Fruit fly (Drosophila melanogaster) whole organism, pupa: ENCODE results near the gene Lar.
A peak's percentile ranks its signal among the peaks of the same experiment; 100 is the strongest.

Experiments used
- CG10348 ChIP-seq: fragments of 200-800 bp; sonication (Bioruptor generic); IDR thresholded peaks from 2 replicates; pipeline ENCODE4 v1.3.6; 2022; ENCODE audit warnings: missing biosample characterization, missing genetic modification characterization
- CG12605 ChIP-seq: fragments of 200-800 bp; sonication (Bioruptor generic); IDR thresholded peaks from 2 replicates; pipeline ENCODE4 v1.3.6; 2022; ENCODE audit warnings: missing biosample characterization, missing genetic modification characterization
- CG13204 ChIP-seq: fragments of 200-800 bp; sonication (Bioruptor generic); optimal IDR thresholded peaks from 2 replicates; lab custom pipeline; 2018; ENCODE audit warnings: missing biosample characterization, mild to moderate bottlenecking, missing genetic modification characterization, moderate library complexity
- CG14655 ChIP-seq: fragments of 200-800 bp; sonication (Bioruptor generic); optimal IDR thresholded peaks from 3 replicates; lab custom pipeline; 2017; ENCODE audit warnings: mild to moderate bottlenecking, missing biosample characterization, missing genetic modification reagents, missing genetic modification characterization
- CG15710 ChIP-seq: fragments of 200-800 bp; sonication (Bioruptor generic); optimal IDR thresholded peaks from 2 replicates; lab custom pipeline; 2018; ENCODE audit warnings: missing biosample characterization, mild to moderate bottlenecking, missing genetic modification characterization, moderate library complexity
- CG17806 ChIP-seq: fragments of 200-800 bp; sonication (Bioruptor generic); optimal IDR thresholded peaks from 2 replicates; lab custom pipeline; 2018; ENCODE audit warnings: missing biosample characterization, mild to moderate bottlenecking, missing genetic modification characterization, moderate library complexity
- CG32121 ChIP-seq: fragments of 200-800 bp; sonication (Bioruptor generic); IDR thresholded peaks from 2 replicates; pipeline ENCODE4 v1.3.6; 2022; ENCODE audit warnings: missing biosample characterization, missing genetic modification characterization
- CG34367 ChIP-seq: fragments of 200-800 bp; sonication (Bioruptor generic); optimal IDR thresholded peaks from 2 replicates; lab custom pipeline; 2018; ENCODE audit warnings: missing biosample characterization, mild to moderate bottlenecking, missing genetic modification characterization
- CG4496 ChIP-seq: fragments of 200-800 bp; sonication (Bioruptor generic); IDR thresholded peaks from 3 replicates; pipeline ENCODE4 v1.3.6; 2022; ENCODE audit warnings: missing biosample characterization, missing genetic modification characterization
- CG8159 ChIP-seq: fragments of 200-800 bp; sonication (Bioruptor generic); optimal IDR thresholded peaks from 3 replicates; lab custom pipeline; 2018; ENCODE audit warnings: missing biosample characterization, mild to moderate bottlenecking, missing genetic modification characterization, moderate library complexity
- CG8301 ChIP-seq: fragments of 200-800 bp; sonication (Bioruptor generic); optimal IDR thresholded peaks from 2 replicates; lab custom pipeline; 2018; ENCODE audit warnings: missing biosample characterization, mild to moderate bottlenecking, missing genetic modification characterization
- CG9948 ChIP-seq: fragments of 200-800 bp; sonication (Bioruptor generic); optimal IDR thresholded peaks from 2 replicates; lab custom pipeline; 2018; ENCODE audit warnings: missing biosample characterization, mild to moderate bottlenecking, missing genetic modification characterization, moderate library complexity
- D1 ChIP-seq: fragments of 200-800 bp; sonication (Bioruptor generic); optimal IDR thresholded peaks from 2 replicates; lab custom pipeline; 2018; ENCODE audit warnings: missing biosample characterization, mild to moderate bottlenecking, missing genetic modification characterization, moderate library complexity
- EcR ChIP-seq: fragments of 200-800 bp; sonication (Bioruptor generic); optimal IDR thresholded peaks from 3 replicates; lab custom pipeline; 2019; ENCODE audit warnings: missing biosample characterization, missing genetic modification characterization, mild to moderate bottlenecking, moderate library complexity, missing genetic modification reagents
- Ets98B ChIP-seq: fragments of 200-800 bp; sonication (Bioruptor generic); IDR thresholded peaks from 2 replicates; pipeline ENCODE4 v1.3.6; 2022; ENCODE audit warnings: missing biosample characterization, missing genetic modification characterization
- Pif1A ChIP-seq: fragments of 200-800 bp; sonication (Bioruptor generic); optimal IDR thresholded peaks from 3 replicates; lab custom pipeline; 2016; ENCODE audit warnings: missing biosample characterization, missing genetic modification characterization
- Pif1B ChIP-seq: fragments of 200-800 bp; sonication (Bioruptor generic); optimal IDR thresholded peaks from 3 replicates; lab custom pipeline; 2016; ENCODE audit warnings: missing biosample characterization, missing genetic modification characterization
- Snoo ChIP-seq: fragments of 200-800 bp; sonication (Bioruptor generic); optimal IDR thresholded peaks from 3 replicates; lab custom pipeline; 2017; ENCODE audit warnings: missing biosample characterization, mild to moderate bottlenecking, missing genetic modification characterization, inconsistent platforms
- fd96Ca ChIP-seq: fragments of 200-800 bp; sonication (Bioruptor generic); IDR thresholded peaks from 3 replicates; pipeline ENCODE4 v1.3.6; 2022; ENCODE audit warnings: missing biosample characterization, missing genetic modification characterization
- gl ChIP-seq: fragments of 200-800 bp; sonication (Bioruptor generic); optimal IDR thresholded peaks from 2 replicates; lab custom pipeline; 2018; ENCODE audit warnings: missing biosample characterization, mild to moderate bottlenecking, missing genetic modification characterization
- rn ChIP-seq: fragments of 200-800 bp; sonication (Bioruptor generic); IDR thresholded peaks from 2 replicates; pipeline ENCODE4 v1.3.6; 2022; ENCODE audit warnings: missing biosample characterization, missing genetic modification characterization

Gene Lar

DNA sequence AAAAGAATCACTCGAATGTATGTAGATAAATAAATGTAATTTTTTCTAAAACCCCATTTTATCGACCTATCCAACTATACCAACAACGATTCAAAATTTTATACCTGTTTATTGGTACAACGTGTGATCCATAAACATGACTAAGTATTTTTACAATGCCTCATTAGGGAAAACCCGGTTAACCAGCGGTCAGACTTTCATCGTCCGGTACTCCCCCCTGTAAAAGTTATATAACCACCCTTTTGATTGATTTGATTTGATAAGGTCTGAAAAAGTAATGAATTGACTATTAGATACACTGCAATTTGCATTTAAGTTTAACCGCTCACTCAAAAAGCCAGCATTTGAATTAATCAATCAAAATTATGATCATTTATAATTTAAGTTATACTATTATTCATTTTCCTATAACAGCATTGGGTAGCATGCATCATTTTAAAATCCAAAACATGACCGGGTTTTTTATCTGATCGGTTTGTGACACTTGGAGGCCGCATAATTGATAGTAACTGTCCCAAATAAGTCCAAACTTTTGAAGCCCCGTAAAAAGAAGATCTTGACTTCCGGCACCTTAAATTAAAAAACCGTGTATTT is 19.0 kb upstream of the Lar start:
- no peak for TF ChIP-seq CG12605
- no peak for TF ChIP-seq rn (GFP tag; lab: Robert Waterston, UW)
- TF ChIP-seq Snoo (tag; lab: Kevin White, UChicago) = no peak
- TF ChIP-seq CG4496 (GFP tag; lab: Robert Waterston, UW) = no peak
- TF ChIP-seq CG34367 (tag; lab: Kevin White, UChicago) = no peak
- TF ChIP-seq CG32121 (GFP tag; lab: Robert Waterston, UW) = no peak
- no peak for TF ChIP-seq CG13204
- TF ChIP-seq Ets98B (GFP tag; lab: Robert Waterston, UW) = no peak
- no peak for TF ChIP-seq fd96Ca (GFP tag; lab: Robert Waterston, UW)
- no peak for TF ChIP-seq CG9948 (tag; lab: Kevin White, UChicago)
- no peak for TF ChIP-seq CG15710 (tag; lab: Kevin White, UChicago)
- no peak for TF ChIP-seq CG17806 (tag; lab: Kevin White, UChicago)
- TF ChIP-seq CG8301 (tag; lab: Kevin White, UChicago) = no peak

DNA sequence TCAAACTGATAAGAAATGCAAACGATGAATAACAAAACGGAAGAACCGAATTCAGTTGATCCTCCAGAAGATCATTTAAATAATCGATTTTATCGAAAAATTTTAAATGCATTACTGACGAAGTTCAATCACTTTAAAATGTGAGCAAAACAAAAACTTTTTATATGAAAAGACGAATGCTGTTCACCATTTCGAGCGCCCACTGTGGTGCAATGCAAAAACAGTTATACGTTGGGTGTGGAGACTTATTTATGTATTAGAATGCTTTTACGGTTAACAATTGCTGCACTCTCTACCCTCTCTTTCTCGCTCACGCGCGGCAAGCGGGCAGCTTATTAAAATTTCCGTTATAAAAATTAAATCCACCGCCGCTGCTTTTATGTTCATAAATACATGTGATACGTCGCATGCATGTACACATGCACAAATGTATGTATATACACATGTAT is 15.6 kb upstream of the Lar start:
- TF ChIP-seq CG8159 (tag; lab: Kevin White, UChicago) (peak; percentile 25), CG10348 (GFP tag; lab: Robert Waterston, UW) (no peak), CG17806 (tag; lab: Kevin White, UChicago) (no peak), Ets98B (GFP tag; lab: Robert Waterston, UW) (peak; percentile 25), CG32121 (GFP tag; lab: Robert Waterston, UW) (peak; percentile 49), Pif1B (GFP tag; lab: Kevin White, UChicago) (no peak), CG14655 (GFP tag; lab: Kevin White, UChicago) (peak; percentile 61), CG4496 (GFP tag; lab: Robert Waterston, UW) (peak; percentile 81), CG8301 (tag; lab: Kevin White, UChicago) (peak; percentile 37), fd96Ca (GFP tag; lab: Robert Waterston, UW) (0 out of 3 replicates have a peak, but pooled peaks have one; percentile 43), Pif1A (peak; percentile 42), Snoo (tag; lab: Kevin White, UChicago) (peak; percentile 1)

DNA sequence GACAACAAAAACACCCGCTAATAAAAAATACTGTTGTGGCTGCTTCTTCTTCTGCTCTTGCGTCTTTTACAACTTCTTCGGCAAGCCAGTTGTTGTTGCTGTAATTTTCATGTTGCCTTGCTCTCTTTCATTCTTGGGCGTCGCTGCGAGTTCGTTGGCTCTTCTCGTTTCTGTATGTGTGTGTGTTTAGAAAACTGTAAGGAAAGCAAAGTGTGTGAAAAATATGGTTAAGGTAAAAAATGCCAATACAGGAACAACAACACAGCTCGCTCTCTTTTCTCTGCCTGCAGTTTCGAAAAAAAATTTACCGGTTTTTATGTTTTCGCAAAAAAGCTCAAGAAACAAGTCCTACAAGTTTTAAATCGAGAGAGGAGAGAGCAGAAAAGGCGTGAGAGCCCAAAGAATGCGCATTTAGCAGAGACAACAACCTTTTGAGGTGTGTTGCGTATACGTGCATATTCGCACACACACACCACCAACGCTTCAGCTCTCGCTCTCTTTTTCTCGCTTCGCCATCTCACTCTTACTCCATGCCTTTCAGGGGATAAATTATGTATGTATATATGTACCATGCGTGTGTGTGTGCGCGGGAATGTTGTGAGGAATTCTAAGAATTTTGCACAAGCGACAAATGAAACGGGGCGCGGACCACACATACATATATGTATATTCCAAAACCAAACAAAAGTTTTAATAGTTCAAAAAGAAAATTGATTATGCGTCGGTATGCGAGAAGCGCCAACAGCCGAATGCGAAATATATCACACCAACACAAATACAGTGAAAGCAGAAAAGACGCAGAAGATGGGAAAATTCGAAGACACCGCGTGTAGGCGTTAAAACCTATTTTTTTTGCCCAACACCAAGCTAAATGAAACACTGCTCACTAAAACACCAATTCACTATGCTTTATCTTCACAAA is 14.6 kb upstream of the Lar start:
- no peak for TF ChIP-seq gl (tag; lab: Kevin White, UChicago)
- TF ChIP-seq Pif1A = no peak
- TF ChIP-seq CG12605 = peak; percentile 55; the same call in 1 of the 2 replicates
- TF ChIP-seq fd96Ca (GFP tag; lab: Robert Waterston, UW) = no peak; the same call in 2 of the 3 replicates
- peak; percentile 98 for TF ChIP-seq EcR (GFP tag; lab: Kevin White, UChicago)
- TF ChIP-seq CG8159 (tag; lab: Kevin White, UChicago) = no peak
- TF ChIP-seq Ets98B (GFP tag; lab: Robert Waterston, UW) = peak; percentile 68
- no peak for TF ChIP-seq CG9948 (tag; lab: Kevin White, UChicago)
- no peak for TF ChIP-seq CG34367 (tag; lab: Kevin White, UChicago)
- TF ChIP-seq CG4496 (GFP tag; lab: Robert Waterston, UW) = no peak
- no peak for TF ChIP-seq CG10348 (GFP tag; lab: Robert Waterston, UW)
- no peak for TF ChIP-seq rn (GFP tag; lab: Robert Waterston, UW)
- TF ChIP-seq Pif1B (GFP tag; lab: Kevin White, UChicago) = peak; percentile 14
- TF ChIP-seq CG15710 (tag; lab: Kevin White, UChicago) = no peak
- TF ChIP-seq CG13204 = no peak
- no peak for TF ChIP-seq CG17806 (tag; lab: Kevin White, UChicago)
- TF ChIP-seq D1 = no peak
- TF ChIP-seq Snoo (tag; lab: Kevin White, UChicago) = no peak
- peak; percentile 27 for TF ChIP-seq CG14655 (GFP tag; lab: Kevin White, UChicago)
- TF ChIP-seq CG8301 (tag; lab: Kevin White, UChicago) = no peak
- TF ChIP-seq CG32121 (GFP tag; lab: Robert Waterston, UW) = peak; percentile 49; the same call in 1 of the 2 replicates

DNA sequence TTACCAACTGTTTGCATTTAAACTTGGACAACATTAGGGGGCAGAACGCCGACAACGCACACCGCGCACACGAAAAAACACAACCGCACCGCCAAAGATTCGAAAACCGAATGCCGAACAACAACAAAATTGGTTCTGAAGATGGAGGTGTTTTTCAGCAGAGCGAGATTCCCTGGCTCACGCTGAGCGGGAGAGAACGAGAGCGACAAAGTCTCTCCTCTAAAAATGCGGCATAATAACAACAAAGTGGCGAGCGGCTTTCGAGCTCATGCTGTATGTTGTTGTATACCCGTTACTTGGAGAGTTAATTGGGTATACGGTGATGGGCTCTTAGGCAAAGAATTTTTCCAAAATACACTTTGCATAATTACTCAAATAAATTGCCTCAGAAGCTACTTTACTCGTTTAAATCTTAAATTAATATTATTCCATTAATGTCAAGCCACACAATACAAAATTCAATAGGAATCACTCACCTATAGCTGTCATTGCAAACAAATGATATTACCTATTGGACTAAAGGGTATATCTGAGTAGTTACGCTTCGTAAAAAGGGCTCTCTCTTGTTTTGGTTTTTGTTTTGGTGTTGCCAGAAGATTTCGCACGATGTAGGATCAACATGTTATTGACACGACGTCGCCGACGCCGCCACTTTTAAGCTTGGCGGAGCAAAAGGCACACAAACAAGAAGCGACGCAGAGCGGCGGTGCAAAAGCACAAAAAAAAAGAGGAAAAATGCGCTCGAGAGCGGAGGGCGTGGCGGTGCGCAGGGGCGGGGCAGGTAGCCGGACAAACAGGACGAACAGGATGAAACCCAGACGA is 13.7 kb upstream of the Lar start:
- TF ChIP-seq CG8301 (tag; lab: Kevin White, UChicago) (peak; percentile 96), CG8159 (tag; lab: Kevin White, UChicago) (peak; percentile 95), gl (tag; lab: Kevin White, UChicago) (peak; percentile 83), Pif1A (peak; percentile 95), CG15710 (tag; lab: Kevin White, UChicago) (peak; percentile 92), fd96Ca (GFP tag; lab: Robert Waterston, UW) (peak; percentile 59; the same call in 1 of the 3 replicates), CG34367 (tag; lab: Kevin White, UChicago) (peak; percentile 89), CG14655 (GFP tag; lab: Kevin White, UChicago) (peak; percentile 96), CG12605 (peak; percentile 50; the same call in 1 of the 2 replicates), CG17806 (tag; lab: Kevin White, UChicago) (peak; percentile 93), CG4496 (GFP tag; lab: Robert Waterston, UW) (peak; percentile 60; the same call in 2 of the 3 replicates), Pif1B (GFP tag; lab: Kevin White, UChicago) (peak; percentile 92), CG9948 (tag; lab: Kevin White, UChicago) (peak; percentile 93), Snoo (tag; lab: Kevin White, UChicago) (peak; percentile 91), EcR (GFP tag; lab: Kevin White, UChicago) (peak; percentile 96), Ets98B (GFP tag; lab: Robert Waterston, UW) (peak; percentile 71), CG10348 (GFP tag; lab: Robert Waterston, UW) (no peak; the same call in none of the 2 replicates), rn (GFP tag; lab: Robert Waterston, UW) (peak; percentile 28; the same call in 1 of the 2 replicates), CG32121 (GFP tag; lab: Robert Waterston, UW) (peak; percentile 78), CG13204 (peak; percentile 83), D1 (peak; percentile 89)
